Worm (Caenorhabditis elegans) whole organism, L3 larva: Measurements from ENCODE around the gene lit-1.

Experiments used
- ama-1 ChIP-seq: fragments of 150-350 bp; optimal IDR thresholded peaks from 2 replicates; lab custom pipeline; 2018
- elt-1 ChIP-seq: fragments of 150-350 bp; optimal IDR thresholded peaks from 2 replicates; lab custom pipeline; 2014; ENCODE audit warnings: missing biosample characterization, missing genetic modification characterization
- elt-3 ChIP-seq, 3 experiments: fragments of 150-350 bp in 1 of 3; sonication (generic microtip) in 2 of 3; optimal IDR thresholded peaks; 2 replicates in 2 of 3; 4 replicates in 1 of 3; lab custom pipeline; 2014 to 2017; ENCODE audit warnings: missing biosample characterization in 3 of 3, missing genetic modification characterization in 3 of 3
- eor-1 ChIP-seq, 2 experiments: fragments of 150-350 bp; optimal IDR thresholded peaks; 2 replicates each; lab custom pipeline; 2014 to 2018; ENCODE audit warnings: missing biosample characterization in 2 of 2, missing genetic modification characterization in 2 of 2
- fos-1 ChIP-seq: fragments of 150-350 bp; optimal IDR thresholded peaks from 2 replicates; lab custom pipeline; 2014; ENCODE audit warnings: missing biosample characterization, missing genetic modification characterization
- lin-15B ChIP-seq: fragments of 150-350 bp; optimal IDR thresholded peaks from 2 replicates; lab custom pipeline; 2014; ENCODE audit warnings: missing biosample characterization, missing genetic modification characterization
- mdl-1 ChIP-seq: fragments of 150-350 bp; optimal IDR thresholded peaks from 2 replicates; lab custom pipeline; 2014; ENCODE audit warnings: missing biosample characterization, missing genetic modification characterization
- nhr-237 ChIP-seq: fragments of 150-350 bp; optimal IDR thresholded peaks from 2 replicates; lab custom pipeline; 2014; ENCODE audit warnings: missing biosample characterization, missing genetic modification characterization
- nhr-76 ChIP-seq: fragments of 150-350 bp; sonication (generic microtip); optimal IDR thresholded peaks from 5 replicates; lab custom pipeline; 2014; ENCODE audit warnings: missing biosample characterization, missing genetic modification characterization
- sea-2 ChIP-seq: fragments of 150-350 bp; sonication (generic microtip); optimal IDR thresholded peaks from 4 replicates; lab custom pipeline; 2014; ENCODE audit warnings: missing biosample characterization, missing genetic modification reagents, missing genetic modification characterization
- unc-62 ChIP-seq: fragments of 150-350 bp; sonication (generic microtip); optimal IDR thresholded peaks from 4 replicates; lab custom pipeline; 2014; ENCODE audit warnings: missing biosample characterization, missing genetic modification reagents, missing genetic modification characterization
- ztf-4 ChIP-seq: fragments of 150-350 bp; optimal IDR thresholded peaks from 2 replicates; lab custom pipeline; 2014; ENCODE audit warnings: missing biosample characterization, missing genetic modification characterization

DNA sequence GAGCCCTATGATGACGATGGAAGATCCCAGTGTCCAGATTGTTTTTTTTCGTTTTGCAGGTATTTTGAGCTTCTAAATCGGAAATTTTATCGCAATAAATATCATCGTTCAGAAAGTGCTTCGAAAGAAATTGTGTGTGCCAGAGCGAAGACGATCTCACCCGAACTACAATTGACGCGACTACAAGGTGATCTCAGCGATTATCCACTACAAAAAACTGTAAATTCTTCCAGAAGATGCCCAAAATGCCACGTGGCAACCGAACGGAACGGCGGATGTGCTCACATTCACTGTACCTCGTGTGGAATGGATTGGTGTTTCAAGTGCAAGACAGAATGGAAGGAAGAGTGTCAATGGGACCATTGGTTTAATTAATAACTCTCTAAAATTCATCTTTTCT lies 71.1 kb downstream of the lit-1 start, which contains the start of gene mdt-29:
- no peak for TF ChIP-seq elt-3 (tag; optimal IDR thresholded peaks at IDR 0.05; lab: Kevin White, UChicago)
- no peak for TF ChIP-seq mdl-1
- no peak for TF ChIP-seq nhr-76 (tag; lab: Kevin White, UChicago)
- TF ChIP-seq ztf-4 = no peak
- no peak for TF ChIP-seq lin-15B (tag; lab: Kevin White, UChicago)
- no peak for TF ChIP-seq nhr-237 (tag; lab: Kevin White, UChicago)
- TF ChIP-seq sea-2 (GFP tag; lab: Kevin White, UChicago) = no peak
- TF ChIP-seq elt-1 = no peak
- no peak for TF ChIP-seq eor-1 (tag; optimal IDR thresholded peaks at IDR 0.05; lab: Kevin White, UChicago)
- TF ChIP-seq ama-1 (lab: Kevin White, UChicago) = no peak
- TF ChIP-seq fos-1 (tag; lab: Kevin White, UChicago) = no peak
- no peak for TF ChIP-seq unc-62 (GFP tag; lab: Kevin White, UChicago)
